Fruit fly (Drosophila melanogaster) S2 (cell line): ENCODE data around the gene Imp.

Source experiments
- CG8478 ChIP-seq: fragments of >200 bp; optimal IDR thresholded peaks from 2 replicates; lab custom pipeline; 2018
- CTCF ChIP-seq, 2 experiments: fragments of >200 bp; optimal IDR thresholded peaks; 2 replicates each; lab custom pipeline; 2018

DNA sequence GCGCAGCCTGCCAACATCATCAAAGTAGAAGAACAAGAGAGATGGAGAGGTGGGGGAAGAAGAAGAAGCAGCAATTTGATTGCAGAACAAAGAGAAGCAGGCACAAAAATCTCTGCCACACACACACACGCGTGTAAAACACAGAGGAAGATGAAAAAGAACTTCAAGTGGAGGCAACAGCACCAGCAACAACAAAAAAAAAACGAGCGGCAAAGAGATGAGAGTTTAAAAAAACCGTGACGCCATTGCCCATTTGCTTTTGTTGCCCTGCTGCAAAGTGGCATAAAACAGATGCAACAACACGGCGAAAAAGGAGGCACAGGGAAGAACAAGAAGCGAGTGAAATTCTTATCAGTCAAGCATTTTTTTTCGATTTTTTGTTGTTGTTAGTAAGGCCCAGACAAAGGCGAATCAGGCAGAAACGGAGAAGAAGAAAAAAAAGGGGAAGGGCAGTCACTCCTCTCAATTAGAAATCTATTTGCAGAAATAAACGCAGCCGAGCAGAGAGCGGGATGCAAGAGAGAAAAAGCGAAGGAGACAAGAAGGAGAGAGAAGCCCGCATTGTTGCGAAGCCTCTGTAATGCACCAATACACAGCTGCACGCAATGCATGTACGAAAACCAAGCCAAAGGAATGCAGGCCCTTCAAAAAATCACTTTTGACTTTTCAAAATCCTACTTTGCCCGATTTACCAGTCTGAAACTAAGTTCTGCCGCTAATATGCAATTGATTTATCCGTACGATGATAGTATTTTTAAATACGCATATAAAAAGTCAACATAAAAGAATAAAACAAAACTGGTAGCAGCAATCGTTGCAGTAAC is 82.1 kb downstream of the Imp start:
- TF ChIP-seq CG8478 (lab: Kevin White, UChicago) (no peak), CTCF (optimal IDR thresholded peaks at IDR 0.05; lab: Kevin White, UChicago) (no peak)
